Fruit fly (Drosophila melanogaster): ENCODE measurements around the gene ssp3.

ssp3 gene

DNA sequence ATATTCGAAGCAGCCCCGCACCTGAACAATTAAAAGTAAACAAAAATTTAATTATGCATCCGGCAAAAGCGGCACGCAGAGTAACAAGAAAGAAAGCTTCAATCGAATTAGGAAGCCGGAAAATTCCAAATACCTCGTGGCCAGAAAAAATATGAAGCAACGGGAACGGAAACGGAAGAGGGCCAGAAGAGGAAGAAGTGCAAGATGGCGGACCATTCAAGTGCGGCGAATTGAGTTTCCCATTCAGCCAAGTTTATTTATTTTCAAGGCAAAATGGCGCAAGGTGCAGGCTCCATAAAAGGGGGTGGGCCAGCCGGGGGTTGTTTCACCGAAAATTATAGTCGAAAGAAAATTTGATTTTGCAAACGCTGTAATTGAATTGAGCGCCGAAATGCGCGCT lies 9.2 kb downstream of the ssp3 start:
- TF ChIP-seq CG11617 (GFP tag; optimal IDR thresholded peaks at IDR 0.05) (no peak), Mnt (GFP tag; optimal IDR thresholded peaks at IDR 0.05) (no peak), cnc (optimal IDR thresholded peaks at IDR 0.05) (no peak), kay (GFP tag; ENCODE audit: borderline replicate concordance) (no peak), CG33017 (tag; optimal IDR thresholded peaks at IDR 0.05) (no peak), CG7101 (tag; optimal IDR thresholded peaks at IDR 0.05) (no peak), CG1620 (GFP tag; optimal IDR thresholded peaks at IDR 0.05) (no peak), pad (GFP tag; optimal IDR thresholded peaks at IDR 0.05) (no peak), ovo (GFP tag; optimal IDR thresholded peaks at IDR 0.05) (no peak), Crg-1 (GFP tag; optimal IDR thresholded peaks at IDR 0.05) (no peak), CG12768 (GFP tag; optimal IDR thresholded peaks at IDR 0.05) (no peak), CG14711 (tag; optimal IDR thresholded peaks at IDR 0.05) (no peak)

DNA sequence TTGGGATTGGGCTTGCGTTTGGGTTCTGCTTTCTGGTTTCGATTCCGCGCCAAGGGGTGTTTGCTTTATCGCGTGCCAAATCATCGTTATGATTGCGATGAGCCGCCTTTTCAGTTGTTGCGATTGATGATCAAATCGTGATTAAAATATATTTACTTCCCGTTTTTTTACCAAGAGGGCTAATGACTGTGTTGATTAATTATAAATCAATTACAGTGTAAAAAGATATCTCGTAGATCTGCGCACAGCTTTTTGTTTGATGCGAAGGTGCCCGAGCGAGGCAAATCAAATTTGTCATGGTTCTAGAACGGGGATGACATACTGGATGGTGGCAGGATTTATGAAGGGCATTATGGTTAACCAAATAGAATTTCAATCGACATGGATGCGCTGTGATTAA lies 9.9 kb downstream of the ssp3 start:
- no peak for TF ChIP-seq CG33017 (tag; optimal IDR thresholded peaks at IDR 0.05)
- no peak for TF ChIP-seq CG14711 (tag; optimal IDR thresholded peaks at IDR 0.05)
- TF ChIP-seq toe (GFP tag; optimal IDR thresholded peaks at IDR 0.05): no peak
- no peak for TF ChIP-seq CG5204 (GFP tag; optimal IDR thresholded peaks at IDR 0.05)
- TF ChIP-seq CG1620 (GFP tag; optimal IDR thresholded peaks at IDR 0.05): no peak
- TF ChIP-seq CG7101 (tag; optimal IDR thresholded peaks at IDR 0.05): no peak
- no peak for TF ChIP-seq ovo (GFP tag; optimal IDR thresholded peaks at IDR 0.05)
- no peak for TF ChIP-seq Mnt (GFP tag; optimal IDR thresholded peaks at IDR 0.05)
- no peak for TF ChIP-seq cic (GFP tag; optimal IDR thresholded peaks at IDR 0.05)
- TF ChIP-seq kay (GFP tag; ENCODE audit: borderline replicate concordance): no peak
- no peak for TF ChIP-seq CG7045 (GFP tag; optimal IDR thresholded peaks at IDR 0.05)
- TF ChIP-seq CG11617 (GFP tag; optimal IDR thresholded peaks at IDR 0.05): no peak
- no peak for TF ChIP-seq bab1 (GFP tag; optimal IDR thresholded peaks at IDR 0.05)
- no peak for TF ChIP-seq tj (GFP tag; optimal IDR thresholded peaks at IDR 0.05)
- no peak for TF ChIP-seq CG12768 (GFP tag; optimal IDR thresholded peaks at IDR 0.05)
- no peak for TF ChIP-seq cnc (optimal IDR thresholded peaks at IDR 0.05)
- TF ChIP-seq Hr96 (GFP tag; optimal IDR thresholded peaks at IDR 0.05): no peak
- TF ChIP-seq Clk (GFP tag; optimal IDR thresholded peaks at IDR 0.05): no peak
- no peak for TF ChIP-seq pad (GFP tag; optimal IDR thresholded peaks at IDR 0.05)

DNA sequence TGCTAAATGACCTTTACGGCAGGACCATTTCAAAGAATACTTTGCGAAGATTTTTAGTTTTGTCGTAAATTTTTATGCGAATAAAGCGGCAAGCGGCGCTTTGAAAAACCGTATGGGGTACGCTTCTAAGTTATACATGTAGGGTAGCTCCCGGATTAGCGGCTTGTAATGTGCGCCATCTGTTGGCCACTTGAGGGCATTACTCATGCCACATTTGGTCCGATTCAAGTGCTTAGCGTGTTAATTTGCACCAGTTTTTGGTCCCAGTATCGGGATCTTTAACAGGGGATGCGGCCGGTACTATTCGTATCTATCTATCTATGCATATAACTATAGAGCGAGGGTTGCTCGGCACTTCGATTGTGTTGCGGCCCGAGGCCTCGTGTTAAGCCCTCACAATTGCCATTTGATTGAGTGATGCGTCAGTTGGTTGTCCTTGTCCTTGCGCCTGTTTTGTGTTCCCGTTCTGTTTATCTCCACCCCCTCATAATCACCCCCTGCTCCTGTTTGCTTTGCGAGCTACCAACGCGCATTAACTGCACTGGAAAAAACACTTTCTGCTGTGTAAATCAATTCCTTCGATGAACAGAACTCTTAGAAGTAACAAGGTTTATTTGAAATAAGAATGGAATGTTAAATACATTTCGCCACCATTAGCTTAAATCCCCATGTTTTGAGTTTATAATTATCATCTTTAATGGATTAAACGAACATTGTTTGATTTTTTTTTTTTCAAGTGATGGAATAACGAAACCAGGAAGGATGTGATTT lies 13.2 kb downstream of the ssp3 start:
- TF ChIP-seq Hr96 (GFP tag; optimal IDR thresholded peaks at IDR 0.05): no peak
- no peak for TF ChIP-seq toe (GFP tag; optimal IDR thresholded peaks at IDR 0.05)
- no peak for TF ChIP-seq cnc (optimal IDR thresholded peaks at IDR 0.05)
- TF ChIP-seq bab1 (GFP tag; optimal IDR thresholded peaks at IDR 0.05): no peak
- no peak for TF ChIP-seq CG12768 (GFP tag; optimal IDR thresholded peaks at IDR 0.05)
- TF ChIP-seq CG7101 (tag; optimal IDR thresholded peaks at IDR 0.05): no peak
- TF ChIP-seq CG11617 (GFP tag; optimal IDR thresholded peaks at IDR 0.05): no peak
- no peak for TF ChIP-seq tj (GFP tag; optimal IDR thresholded peaks at IDR 0.05)

DNA sequence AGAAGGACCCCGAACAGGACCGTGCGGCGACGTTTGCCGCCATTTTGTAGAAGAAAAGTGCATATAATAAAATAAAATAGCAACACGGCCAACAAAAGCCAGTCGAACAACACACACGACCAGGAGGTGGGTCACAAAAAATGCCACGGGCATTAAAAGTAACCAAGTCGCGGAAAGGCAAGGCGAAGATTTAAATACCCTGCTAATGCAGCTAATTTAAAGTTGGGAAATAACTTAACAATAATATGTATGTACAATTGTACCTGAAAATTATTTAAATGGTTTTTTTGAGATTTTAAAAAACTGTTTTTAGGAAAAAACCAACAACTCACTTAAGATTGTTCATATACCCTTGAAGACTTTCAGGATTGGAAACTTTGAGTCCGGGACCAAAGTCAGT lies 14.2 kb downstream of the ssp3 start:
- TF ChIP-seq CG12768 (GFP tag; optimal IDR thresholded peaks at IDR 0.05) (no peak), CG7045 (GFP tag; optimal IDR thresholded peaks at IDR 0.05) (no peak), Crg-1 (GFP tag; optimal IDR thresholded peaks at IDR 0.05) (no peak), CG7101 (tag; optimal IDR thresholded peaks at IDR 0.05) (no peak), cic (GFP tag; optimal IDR thresholded peaks at IDR 0.05) (no peak), CG5204 (GFP tag; optimal IDR thresholded peaks at IDR 0.05) (no peak), Mnt (GFP tag; optimal IDR thresholded peaks at IDR 0.05) (no peak), Hr96 (GFP tag; optimal IDR thresholded peaks at IDR 0.05) (no peak)

DNA sequence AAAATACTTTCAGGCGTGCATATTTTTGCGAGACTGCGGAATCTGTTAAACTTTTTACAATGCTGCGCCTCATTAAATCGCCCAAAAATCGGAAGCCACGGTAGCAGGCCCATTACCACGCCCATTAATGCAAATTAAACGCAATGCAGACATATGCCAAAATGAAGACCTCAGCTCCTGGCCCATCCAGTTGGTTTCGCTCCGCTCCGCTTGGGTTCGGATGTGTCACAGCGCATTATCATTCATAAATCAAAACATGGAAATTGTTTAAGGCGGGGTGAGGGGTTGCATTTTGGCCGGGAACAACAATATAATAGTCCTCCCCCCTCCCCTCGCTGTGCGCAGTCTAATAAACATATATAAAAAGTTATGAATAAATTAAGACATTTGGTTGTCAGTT lies 15.9 kb downstream of the ssp3 start:
- no peak for TF ChIP-seq CG12768 (GFP tag; optimal IDR thresholded peaks at IDR 0.05)
- no peak for TF ChIP-seq kay (GFP tag; ENCODE audit: borderline replicate concordance)
- no peak for TF ChIP-seq toe (GFP tag; optimal IDR thresholded peaks at IDR 0.05)
- no peak for TF ChIP-seq Hr96 (GFP tag; optimal IDR thresholded peaks at IDR 0.05)
- TF ChIP-seq Clk (GFP tag; optimal IDR thresholded peaks at IDR 0.05): no peak
- no peak for TF ChIP-seq CG5204 (GFP tag; optimal IDR thresholded peaks at IDR 0.05)
- TF ChIP-seq pad (GFP tag; optimal IDR thresholded peaks at IDR 0.05): no peak
- no peak for TF ChIP-seq cnc (optimal IDR thresholded peaks at IDR 0.05)

DNA sequence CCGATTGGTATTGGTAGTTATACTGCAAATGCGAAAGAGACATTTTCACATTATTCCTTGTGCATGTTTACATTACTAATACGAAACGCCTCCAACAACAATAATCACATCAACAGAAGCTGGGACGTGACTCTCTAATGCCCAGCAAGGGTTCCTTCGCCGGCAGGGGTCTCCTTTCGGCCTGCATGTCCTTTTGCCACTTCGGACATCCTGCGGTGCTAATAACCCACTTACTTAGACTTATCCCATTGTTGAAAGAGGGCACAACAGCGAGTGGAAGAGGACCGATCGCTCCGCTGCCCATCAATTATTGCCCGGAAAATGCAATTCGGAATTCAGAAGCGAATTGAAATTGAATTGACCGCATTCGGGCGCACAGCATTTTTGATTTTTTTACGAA lies 17.8 kb downstream of the ssp3 start:
- TF ChIP-seq CG12768 (GFP tag; optimal IDR thresholded peaks at IDR 0.05) (no peak), cnc (optimal IDR thresholded peaks at IDR 0.05) (no peak), ovo (GFP tag; optimal IDR thresholded peaks at IDR 0.05) (no peak), bab1 (GFP tag; optimal IDR thresholded peaks at IDR 0.05) (no peak), Clk (GFP tag; optimal IDR thresholded peaks at IDR 0.05) (no peak), CG11617 (GFP tag; optimal IDR thresholded peaks at IDR 0.05) (no peak), tj (GFP tag; optimal IDR thresholded peaks at IDR 0.05) (no peak), pad (GFP tag; optimal IDR thresholded peaks at IDR 0.05) (no peak), CG7101 (tag; optimal IDR thresholded peaks at IDR 0.05) (no peak), cic (GFP tag; optimal IDR thresholded peaks at IDR 0.05) (no peak), CG1620 (GFP tag; optimal IDR thresholded peaks at IDR 0.05) (no peak)

DNA sequence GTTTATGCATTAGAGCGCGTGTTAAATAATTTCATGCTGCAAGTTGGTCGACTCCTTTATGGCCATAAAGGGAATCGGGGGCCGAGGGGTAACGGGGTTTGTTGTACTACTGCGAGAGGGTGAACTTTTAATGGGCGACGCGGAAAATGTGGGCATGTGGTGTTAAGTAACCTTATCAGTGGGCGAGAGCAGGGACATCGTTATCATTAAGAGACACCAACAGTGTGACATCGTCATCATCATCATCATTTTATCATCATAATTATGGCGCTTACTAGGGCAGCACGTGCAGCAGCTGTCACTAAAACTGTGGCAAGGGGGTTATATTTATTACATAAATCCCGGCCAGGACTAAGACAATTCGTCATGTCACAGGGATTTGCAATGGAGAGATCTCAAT lies 18.4 kb downstream of the ssp3 start:
- TF ChIP-seq CG11617 (GFP tag; optimal IDR thresholded peaks at IDR 0.05) (no peak), cnc (optimal IDR thresholded peaks at IDR 0.05) (no peak), CG33017 (tag; optimal IDR thresholded peaks at IDR 0.05) (no peak), kay (GFP tag; ENCODE audit: borderline replicate concordance) (no peak), CG1620 (GFP tag; optimal IDR thresholded peaks at IDR 0.05) (no peak), CG14711 (tag; optimal IDR thresholded peaks at IDR 0.05) (no peak), toe (GFP tag; optimal IDR thresholded peaks at IDR 0.05) (no peak), bab1 (GFP tag; optimal IDR thresholded peaks at IDR 0.05) (no peak), pad (GFP tag; optimal IDR thresholded peaks at IDR 0.05) (no peak), CG7101 (tag; optimal IDR thresholded peaks at IDR 0.05) (no peak), tj (GFP tag; optimal IDR thresholded peaks at IDR 0.05) (no peak), CG12768 (GFP tag; optimal IDR thresholded peaks at IDR 0.05) (no peak), Clk (GFP tag; optimal IDR thresholded peaks at IDR 0.05) (no peak)
